Worm (Caenorhabditis elegans): ENCODE data around the gene nep-1.
"Not testable (repeated sequence)": the region's sequence is repeated elsewhere in the genome, so short reads cannot be mapped to it uniquely, and the experiment has no call there.

The nep-1 gene

ce11 chrII:11657079-11657478, at the start of gene nep-1:
Gene nep-1 (minus strand): TSS chrII:11657179.
- TF ChIP-seq dao-5 (tag; optimal IDR thresholded peaks at IDR 0.05) = no peak
- TF ChIP-seq W03F9.2 (tag; optimal IDR thresholded peaks at IDR 0.05) = no peak
- TF ChIP-seq him-1 (tag; optimal IDR thresholded peaks at IDR 0.05) = no peak

- no peak for TF ChIP-seq him-1 (tag; optimal IDR thresholded peaks at IDR 0.05)
- TF ChIP-seq W03F9.2 (tag; optimal IDR thresholded peaks at IDR 0.05) = no peak
- no peak for TF ChIP-seq dao-5 (tag; optimal IDR thresholded peaks at IDR 0.05)
Measured at ce11 chrII:11705787-11706186, 48.8 kb upstream of the nep-1 start, which contains the start of gene VF13D12L.3. Gene VF13D12L.3 (plus strand): TSS chrII:11706009.

- TF ChIP-seq dao-5 (tag; optimal IDR thresholded peaks at IDR 0.05) (no peak), him-1 (tag; optimal IDR thresholded peaks at IDR 0.05) (no peak), W03F9.2 (tag; optimal IDR thresholded peaks at IDR 0.05) (no peak)
Measured at ce11 chrII:11700635-11701034, 43.7 kb upstream of the nep-1 start.

- no peak for TF ChIP-seq him-1 (tag; optimal IDR thresholded peaks at IDR 0.05)
- no peak for TF ChIP-seq W03F9.2 (tag; optimal IDR thresholded peaks at IDR 0.05)
- no peak for TF ChIP-seq dao-5 (tag; optimal IDR thresholded peaks at IDR 0.05)
Measured at ce11 chrII:11700200-11700599, 43.2 kb upstream of the nep-1 start, which contains the start of gene inos-1. Gene inos-1 (minus strand): TSS chrII:11700300.

- TF ChIP-seq dao-5 (tag; optimal IDR thresholded peaks at IDR 0.05) = no peak
- TF ChIP-seq him-1 (tag; optimal IDR thresholded peaks at IDR 0.05) = no peak
- TF ChIP-seq W03F9.2 (tag; optimal IDR thresholded peaks at IDR 0.05) = no peak
Measured at ce11 chrII:11695945-11696270, 38.9 kb upstream of the nep-1 start, which contains the start of gene xpf-1. Gene xpf-1 (plus strand): TSS chrII:11696171.

ce11 chrII:11695161-11695944, 38.4 kb upstream of the nep-1 start, which contains the start of gene tars-1:
Gene tars-1 (minus strand): TSS chrII:11695657.
- TF ChIP-seq him-1, dao-5, W03F9.2 (tag; optimal IDR thresholded peaks at IDR 0.05): not testable (repeated sequence)

- TF ChIP-seq dao-5 (tag; optimal IDR thresholded peaks at IDR 0.05) (no peak), W03F9.2 (tag; optimal IDR thresholded peaks at IDR 0.05) (no peak), him-1 (tag; optimal IDR thresholded peaks at IDR 0.05) (no peak)
Measured at ce11 chrII:11694432-11694831, 37.5 kb upstream of the nep-1 start.

- TF ChIP-seq dao-5 (tag; optimal IDR thresholded peaks at IDR 0.05) = no peak
- TF ChIP-seq him-1 (tag; optimal IDR thresholded peaks at IDR 0.05) = no peak
- no peak for TF ChIP-seq W03F9.2 (tag; optimal IDR thresholded peaks at IDR 0.05)
Measured at ce11 chrII:11690868-11691267, 33.9 kb upstream of the nep-1 start.

- TF ChIP-seq him-1 (tag; optimal IDR thresholded peaks at IDR 0.05) (no peak), dao-5 (tag; optimal IDR thresholded peaks at IDR 0.05) (no peak), W03F9.2 (tag; optimal IDR thresholded peaks at IDR 0.05) (no peak)
Measured at ce11 chrII:11689941-11690340, 33.0 kb upstream of the nep-1 start.

ce11 chrII:11688643-11689042, 31.7 kb upstream of the nep-1 start, which contains the start of gene kel-1:
Gene kel-1 (plus strand): TSS chrII:11688943.
- TF ChIP-seq dao-5 (tag; optimal IDR thresholded peaks at IDR 0.05) (no peak), W03F9.2 (tag; optimal IDR thresholded peaks at IDR 0.05) (no peak), him-1 (tag; optimal IDR thresholded peaks at IDR 0.05) (no peak)

ce11 chrII:11688011-11688410, 31.0 kb upstream of the nep-1 start:
- TF ChIP-seq dao-5 (tag; optimal IDR thresholded peaks at IDR 0.05) = no peak
- TF ChIP-seq W03F9.2 (tag; optimal IDR thresholded peaks at IDR 0.05) = no peak
- TF ChIP-seq him-1 (tag; optimal IDR thresholded peaks at IDR 0.05) = no peak

- TF ChIP-seq W03F9.2 (tag; optimal IDR thresholded peaks at IDR 0.05) = no peak
- TF ChIP-seq him-1 (tag; optimal IDR thresholded peaks at IDR 0.05) = no peak
- TF ChIP-seq dao-5 (tag; optimal IDR thresholded peaks at IDR 0.05) = no peak
Measured at ce11 chrII:11685177-11685576, 28.2 kb upstream of the nep-1 start, which contains the start of gene C47D12.5. Gene C47D12.5 (minus strand): TSS chrII:11685277.

- no peak for TF ChIP-seq dao-5 (tag; optimal IDR thresholded peaks at IDR 0.05)
- TF ChIP-seq him-1 (tag; optimal IDR thresholded peaks at IDR 0.05) = no peak
- no peak for TF ChIP-seq W03F9.2 (tag; optimal IDR thresholded peaks at IDR 0.05)
Measured at ce11 chrII:11681136-11681824, 24.3 kb upstream of the nep-1 start, which contains the start of the genes sfxn-1.4 and C47D12.4. Gene sfxn-1.4 (minus strand): TSS chrII:11681236. Gene C47D12.4 (plus strand): TSS chrII:11681774.

- TF ChIP-seq dao-5 (tag; optimal IDR thresholded peaks at IDR 0.05) (no peak), him-1 (tag; optimal IDR thresholded peaks at IDR 0.05) (no peak), W03F9.2 (tag; optimal IDR thresholded peaks at IDR 0.05) (no peak)
Measured at ce11 chrII:11680220-11680619, 23.2 kb upstream of the nep-1 start.
